Fruit fly (Drosophila melanogaster) whole organism, embryonic: ENCODE measurements around the gene mRpL39.
A peak's percentile ranks its signal among the peaks of the same experiment; 100 is the strongest.

Experiments used
- CG11085 ChIP-seq: fragments of 200-800 bp; sonication (Bioruptor generic); IDR thresholded peaks from 2 replicates; pipeline ENCODE4 v1.3.6; 2022; ENCODE audit warnings: missing biosample characterization, missing genetic modification characterization
- CG11093 ChIP-seq: fragments of 200-800 bp; sonication (Bioruptor generic); IDR thresholded peaks from 3 replicates; pipeline ENCODE4 v1.3.6; 2022; ENCODE audit warnings: missing biosample characterization, missing genetic modification characterization
- CG11398 ChIP-seq: fragments of 200-800 bp; sonication (Bioruptor generic); optimal IDR thresholded peaks from 2 replicates; lab custom pipeline; 2016; ENCODE audit warnings: missing biosample characterization, missing genetic modification characterization
- CG12236 ChIP-seq: fragments of 200-800 bp; sonication (Bioruptor generic); optimal IDR thresholded peaks from 2 replicates; lab custom pipeline; 2016; ENCODE audit warnings: missing biosample characterization, missing genetic modification characterization
- CG13775 ChIP-seq: fragments of 200-800 bp; sonication (Bioruptor generic); optimal IDR thresholded peaks from 3 replicates; lab custom pipeline; 2017; ENCODE audit warnings: missing biosample characterization, mild to moderate bottlenecking, missing genetic modification characterization
- CG14050 ChIP-seq: fragments of 200-800 bp; sonication (Bioruptor generic); IDR thresholded peaks from 3 replicates; pipeline ENCODE4 v1.3.6; 2022; ENCODE audit warnings: missing biosample characterization, missing genetic modification characterization
- CG14710 ChIP-seq: fragments of 200-800 bp; sonication (Bioruptor generic); optimal IDR thresholded peaks from 3 replicates; lab custom pipeline; 2019; ENCODE audit warnings: missing biosample characterization, mild to moderate bottlenecking, missing genetic modification characterization, moderate library complexity
- CG1602 ChIP-seq: fragments of 200-800 bp; sonication (Bioruptor generic); optimal IDR thresholded peaks from 3 replicates; lab custom pipeline; 2016; ENCODE audit warnings: missing biosample characterization, missing genetic modification characterization
- CG16863 ChIP-seq: fragments of 200-800 bp; sonication (Bioruptor generic); optimal IDR thresholded peaks from 3 replicates; lab custom pipeline; 2016; ENCODE audit warnings: missing biosample characterization, missing genetic modification characterization
- CG17359 ChIP-seq: fragments of 200-800 bp; sonication (Bioruptor generic); optimal IDR thresholded peaks from 3 replicates; lab custom pipeline; 2018; ENCODE audit warnings: missing biosample characterization, mild to moderate bottlenecking, missing genetic modification characterization, moderate library complexity
- CG18764 ChIP-seq: fragments of 200-800 bp; sonication (Bioruptor generic); optimal IDR thresholded peaks from 3 replicates; lab custom pipeline; 2016; ENCODE audit warnings: missing biosample characterization, missing genetic modification characterization
- CG2202 ChIP-seq: fragments of 200-800 bp; sonication (Bioruptor generic); optimal IDR thresholded peaks from 2 replicates; lab custom pipeline; 2018; ENCODE audit warnings: missing biosample characterization, mild to moderate bottlenecking, missing genetic modification characterization
- CG2712 ChIP-seq: fragments of 200-800 bp; optimal IDR thresholded peaks from 3 replicates; lab custom pipeline; 2019; ENCODE audit warnings: missing biosample characterization, mild to moderate bottlenecking, missing genetic modification characterization, moderate library complexity
- CG30431 ChIP-seq: fragments of 200-800 bp; sonication (Bioruptor generic); optimal IDR thresholded peaks from 2 replicates; lab custom pipeline; 2017; ENCODE audit warnings: missing biosample characterization, missing genetic modification characterization
- CG3065 ChIP-seq: fragments of 200-800 bp; sonication (Bioruptor generic); optimal IDR thresholded peaks from 2 replicates; lab custom pipeline; 2016; ENCODE audit warnings: missing biosample characterization, missing genetic modification characterization
- CG32767 ChIP-seq: fragments of 200-800 bp; sonication (Bioruptor generic); IDR thresholded peaks from 2 replicates; pipeline ENCODE4 v1.3.6; 2022; ENCODE audit warnings: missing biosample characterization, missing genetic modification characterization
- CG33213 ChIP-seq: fragments of 200-800 bp; sonication (Bioruptor generic); optimal IDR thresholded peaks from 3 replicates; lab custom pipeline; 2016; ENCODE audit warnings: missing biosample characterization, missing genetic modification characterization
- CG3407 ChIP-seq: fragments of 200-800 bp; sonication (Bioruptor generic); optimal IDR thresholded peaks from 2 replicates; lab custom pipeline; 2018; ENCODE audit warnings: missing biosample characterization, mild to moderate bottlenecking, missing genetic modification characterization
- CG4360 ChIP-seq: fragments of 200-800 bp; sonication (Bioruptor generic); IDR thresholded peaks from 2 replicates; pipeline ENCODE4 v1.3.6; 2022; ENCODE audit warnings: missing biosample characterization, missing genetic modification characterization
- CG4424 ChIP-seq: fragments of 200-800 bp; sonication (Bioruptor generic); optimal IDR thresholded peaks from 3 replicates; lab custom pipeline; 2016; ENCODE audit warnings: missing biosample characterization, missing genetic modification characterization
- CG6791 ChIP-seq: fragments of 200-800 bp; sonication (Bioruptor generic); IDR thresholded peaks from 3 replicates; pipeline ENCODE4 v1.3.6; 2022; ENCODE audit warnings: missing biosample characterization, missing genetic modification characterization; ENCODE audit not compliant: partially characterized antibody
- CG7786 ChIP-seq: fragments of 200-800 bp; sonication (Bioruptor generic); optimal IDR thresholded peaks from 2 replicates; lab custom pipeline; 2016; ENCODE audit warnings: missing biosample characterization, missing genetic modification characterization
- CG8924 ChIP-seq: fragments of 200-800 bp; optimal IDR thresholded peaks from 3 replicates; lab custom pipeline; 2019; ENCODE audit warnings: missing biosample characterization, mild to moderate bottlenecking, missing genetic modification characterization, moderate library complexity
- CG9727 ChIP-seq: fragments of 200-800 bp; sonication (Bioruptor generic); optimal IDR thresholded peaks from 3 replicates; lab custom pipeline; 2017; ENCODE audit warnings: missing biosample characterization, mild to moderate bottlenecking, missing genetic modification characterization
- CkIIα-i1 ChIP-seq: fragments of 200-800 bp; sonication (Bioruptor generic); IDR thresholded peaks from 2 replicates; pipeline ENCODE4 v1.3.6; 2022; ENCODE audit warnings: missing biosample characterization, missing genetic modification characterization
- D19A ChIP-seq: fragments of 200-800 bp; optimal IDR thresholded peaks from 3 replicates; lab custom pipeline; 2019; ENCODE audit warnings: missing biosample characterization, mild to moderate bottlenecking, missing genetic modification characterization, moderate library complexity
- Dbx ChIP-seq: fragments of 200-800 bp; sonication (Bioruptor generic); IDR thresholded peaks from 3 replicates; pipeline ENCODE4 v1.3.6; 2022; ENCODE audit warnings: missing biosample characterization, missing genetic modification characterization
- Dip3 ChIP-seq: fragments of 200-800 bp; sonication (Bioruptor generic); optimal IDR thresholded peaks from 3 replicates; lab custom pipeline; 2016; ENCODE audit warnings: missing biosample characterization, missing genetic modification characterization
- Dref ChIP-seq: fragments of 200-800 bp; sonication (Bioruptor generic); IDR thresholded peaks from 2 replicates; pipeline ENCODE4 v1.3.6; 2022; ENCODE audit warnings: missing biosample characterization, missing genetic modification characterization
- E2f1 ChIP-seq: fragments of 200-800 bp; sonication (Bioruptor generic); IDR thresholded peaks from 2 replicates; pipeline ENCODE4 v1.3.6; 2022; ENCODE audit warnings: missing biosample characterization, missing genetic modification characterization
- HLH4C ChIP-seq: fragments of 200-800 bp; sonication (Bioruptor generic); IDR thresholded peaks from 3 replicates; pipeline ENCODE4 v1.3.6; 2022; ENCODE audit warnings: missing biosample characterization, missing genetic modification characterization; ENCODE audit not compliant: partially characterized antibody
- Hmr ChIP-seq: fragments of 200-800 bp; sonication (Bioruptor generic); optimal IDR thresholded peaks from 3 replicates; lab custom pipeline; 2017; ENCODE audit warnings: mild to moderate bottlenecking, missing biosample characterization, missing genetic modification reagents, missing genetic modification characterization
- Max ChIP-seq: fragments of 200-800 bp; sonication (Bioruptor generic); optimal IDR thresholded peaks from 2 replicates; lab custom pipeline; 2016; ENCODE audit warnings: missing biosample characterization, mild to moderate bottlenecking, missing genetic modification characterization
- Nf-YB ChIP-seq: fragments of 200-800 bp; sonication (Bioruptor generic); optimal IDR thresholded peaks from 3 replicates; lab custom pipeline; 2019; ENCODE audit warnings: missing biosample characterization, mild to moderate bottlenecking, missing genetic modification characterization, moderate library complexity
- Ravus ChIP-seq: fragments of 200-800 bp; sonication (Bioruptor generic); IDR thresholded peaks from 2 replicates; pipeline ENCODE4 v1.3.6; 2022; ENCODE audit warnings: missing biosample characterization, missing genetic modification characterization
- bcd ChIP-seq: fragments of 200-800 bp; sonication (Bioruptor generic); optimal IDR thresholded peaks from 2 replicates; lab custom pipeline; 2017; ENCODE audit warnings: missing biosample characterization, mild to moderate bottlenecking, missing genetic modification characterization
- caup ChIP-seq: fragments of 200-800 bp; sonication (Bioruptor generic); optimal IDR thresholded peaks from 3 replicates; lab custom pipeline; 2017; ENCODE audit warnings: missing biosample characterization, mild to moderate bottlenecking, missing genetic modification characterization, moderate library complexity; ENCODE audit not compliant: severe bottlenecking
- cg ChIP-seq: fragments of 200-800 bp; sonication (Bioruptor generic); optimal IDR thresholded peaks from 3 replicates; lab custom pipeline; 2019; ENCODE audit warnings: missing biosample characterization, mild to moderate bottlenecking, missing genetic modification characterization, moderate library complexity
- dm ChIP-seq: fragments of 200-800 bp; sonication (Bioruptor generic); optimal IDR thresholded peaks from 3 replicates; lab custom pipeline; 2016; ENCODE audit warnings: missing biosample characterization, missing genetic modification characterization
- fd102C ChIP-seq: fragments of 200-800 bp; sonication (Bioruptor generic); optimal IDR thresholded peaks from 2 replicates; lab custom pipeline; 2018; ENCODE audit warnings: missing biosample characterization, mild to moderate bottlenecking, missing genetic modification characterization, moderate library complexity
- fu2 ChIP-seq: fragments of 200-800 bp; sonication (Bioruptor generic); optimal IDR thresholded peaks from 2 replicates; lab custom pipeline; 2016; ENCODE audit warnings: missing biosample characterization, missing genetic modification characterization
- gfzf ChIP-seq: fragments of 200-800 bp; sonication (Bioruptor generic); optimal IDR thresholded peaks from 2 replicates; lab custom pipeline; 2016; ENCODE audit warnings: missing biosample characterization, mild to moderate bottlenecking, missing genetic modification characterization, moderate library complexity
- klu ChIP-seq: fragments of 200-800 bp; sonication (Bioruptor generic); IDR thresholded peaks from 2 replicates; pipeline ENCODE4 v1.3.6; 2022; ENCODE audit warnings: missing biosample characterization, missing genetic modification characterization
- lov ChIP-seq, 2 experiments: fragments of 200-800 bp in 1 of 2; fragments of >200 bp in 1 of 2; sonication (Bioruptor generic) in 1 of 2; IDR thresholded peaks in 1 of 2; optimal IDR thresholded peaks in 1 of 2; 2 replicates in 1 of 2; 3 replicates in 1 of 2; pipeline versions ENCODE4 v1.3.6 to Lab custom; 2017 to 2022; ENCODE audit warnings: missing biosample characterization in 1 of 2, missing genetic modification characterization in 1 of 2
- oc ChIP-seq: fragments of 200-800 bp; sonication (Bioruptor generic); optimal IDR thresholded peaks from 2 replicates; lab custom pipeline; 2018; ENCODE audit warnings: missing biosample characterization, mild to moderate bottlenecking, missing genetic modification characterization, moderate library complexity
- peb ChIP-seq: fragments of 200-800 bp; sonication (Bioruptor generic); IDR thresholded peaks from 2 replicates; pipeline ENCODE4 v1.3.6; 2022; ENCODE audit warnings: missing biosample characterization, missing genetic modification characterization
- pzg ChIP-seq: fragments of 200-800 bp; sonication (Bioruptor generic); optimal IDR thresholded peaks from 3 replicates; lab custom pipeline; 2018; ENCODE audit warnings: missing biosample characterization, mild to moderate bottlenecking, missing genetic modification characterization, moderate library complexity
- sisA ChIP-seq: fragments of 200-800 bp; sonication (Bioruptor generic); IDR thresholded peaks from 2 replicates; pipeline ENCODE4 v1.3.6; 2022; ENCODE audit warnings: missing biosample characterization, missing genetic modification characterization
- usp ChIP-seq: fragments of >200 bp; optimal IDR thresholded peaks from 2 replicates; lab custom pipeline; 2017; ENCODE audit warnings: missing biosample characterization, missing genetic modification characterization
- wor ChIP-seq: fragments of 200-800 bp; sonication (Bioruptor generic); IDR thresholded peaks from 2 replicates; pipeline ENCODE4 v1.3.6; 2022; ENCODE audit warnings: missing biosample characterization, missing genetic modification characterization
- zen ChIP-seq: fragments of 200-800 bp; sonication (Bioruptor generic); optimal IDR thresholded peaks from 3 replicates; lab custom pipeline; 2018; ENCODE audit warnings: missing biosample characterization, mild to moderate bottlenecking, missing genetic modification characterization, moderate library complexity

Gene mRpL39

DNA sequence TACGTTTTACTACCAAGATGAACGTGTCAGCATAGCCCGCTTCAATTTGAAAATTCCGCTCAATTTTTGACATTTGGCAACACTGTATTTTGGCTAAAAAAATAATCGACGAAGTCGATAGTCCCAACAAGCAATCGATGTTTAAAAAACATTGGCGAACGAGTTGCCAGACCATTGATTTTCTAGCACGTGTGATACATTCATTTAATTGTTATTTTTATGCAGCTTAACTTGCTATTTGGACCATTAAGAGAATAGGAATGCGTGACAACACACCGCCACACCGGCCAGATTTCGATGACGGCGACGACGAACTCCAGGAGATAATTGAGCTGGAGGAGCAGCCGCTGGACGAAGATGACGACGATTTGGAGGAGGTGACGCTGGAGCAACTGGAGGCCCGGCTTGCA, 16.8 kb downstream of the mRpL39 start, which contains the start of gene CG5114 (continued):
- no peak for TF ChIP-seq CG3065
- TF ChIP-seq CG32767 (GFP tag; lab: Robert Waterston, UW) = no peak
- peak; percentile 96 for TF ChIP-seq pzg
- TF ChIP-seq CG18764 (GFP tag; lab: Kevin White, UChicago) = no peak
- TF ChIP-seq fd102C (GFP tag; lab: Kevin White, UChicago) = no peak
- TF ChIP-seq CG9727 (GFP tag; lab: Kevin White, UChicago) = no peak
- no peak for TF ChIP-seq Nf-YB (GFP tag; lab: Kevin White, UChicago)
- no peak for TF ChIP-seq lov (optimal IDR thresholded peaks at IDR 0.05; lab: Kevin White, UChicago)
- no peak for TF ChIP-seq lov (GFP tag; IDR thresholded peaks at IDR 0.05; lab: Robert Waterston, UW)
- TF ChIP-seq CG12236 (GFP tag; lab: Kevin White, UChicago) = no peak
- TF ChIP-seq CG14710 (tag; lab: Kevin White, UChicago) = peak; percentile 82
- TF ChIP-seq sisA (GFP tag; lab: Robert Waterston, UW) = no peak
- peak; percentile 91 for TF ChIP-seq CG6791 (GFP tag; lab: Robert Waterston, UW)
- TF ChIP-seq CkIIα-i1 (GFP tag; lab: Robert Waterston, UW) = no peak
- TF ChIP-seq CG11398 = peak; percentile 40
- peak; percentile 77; the same call in 2 of the 3 replicates for TF ChIP-seq HLH4C (GFP tag; lab: Robert Waterston, UW)
- TF ChIP-seq D19A (tag; lab: Kevin White, UChicago) = no peak
- peak; percentile 37 for TF ChIP-seq caup (GFP tag; lab: Kevin White, UChicago)
- peak; percentile 35 for TF ChIP-seq CG7786 (GFP tag; lab: Kevin White, UChicago)
- no peak for TF ChIP-seq Dip3
- TF ChIP-seq klu (GFP tag; lab: Robert Waterston, UW) = no peak
- no peak for TF ChIP-seq CG11085 (GFP tag; lab: Robert Waterston, UW)
- TF ChIP-seq dm (GFP tag; lab: Kevin White, UChicago) = peak; percentile 99
- no peak for TF ChIP-seq bcd (GFP tag; lab: Kevin White, UChicago)
- TF ChIP-seq CG30431 (GFP tag; lab: Kevin White, UChicago) = no peak
- TF ChIP-seq CG1602 (GFP tag; lab: Kevin White, UChicago) = no peak
- peak; percentile 24 for TF ChIP-seq fu2 (GFP tag; lab: Kevin White, UChicago)
- TF ChIP-seq CG2202 (tag; lab: Kevin White, UChicago) = no peak
- no peak for TF ChIP-seq CG3407
- peak; percentile 54 for TF ChIP-seq CG2712 (tag; lab: Kevin White, UChicago)
- no peak for TF ChIP-seq CG4360 (GFP tag; lab: Robert Waterston, UW)
- no peak for TF ChIP-seq wor (GFP tag; lab: Robert Waterston, UW)
- TF ChIP-seq oc = no peak
- TF ChIP-seq Dref = peak; percentile 98
- peak; percentile 41 for TF ChIP-seq Hmr (GFP tag; lab: Kevin White, UChicago)
- no peak for TF ChIP-seq CG11093 (GFP tag; lab: Robert Waterston, UW)
- peak; percentile 47; the same call in 2 of the 3 replicates for TF ChIP-seq Dbx (GFP tag; lab: Robert Waterston, UW)
- TF ChIP-seq gfzf (GFP tag; lab: Kevin White, UChicago) = peak; percentile 31
- peak; percentile 14 for TF ChIP-seq CG17359 (tag; lab: Kevin White, UChicago)
- TF ChIP-seq CG8924 (tag; lab: Kevin White, UChicago) = peak; percentile 52
- 0 out of 2 replicates have a peak, but pooled peaks have one; percentile 27 for TF ChIP-seq peb (GFP tag; lab: Robert Waterston, UW)
- TF ChIP-seq zen = peak; percentile 65
- TF ChIP-seq CG13775 (GFP tag; lab: Kevin White, UChicago) = no peak
- no peak for TF ChIP-seq cg (GFP tag; lab: Kevin White, UChicago)
- peak; percentile 13 for TF ChIP-seq CG16863 (GFP tag; lab: Kevin White, UChicago)
- peak; percentile 96 for TF ChIP-seq Max (GFP tag; lab: Kevin White, UChicago)
- TF ChIP-seq CG4424 (GFP tag; lab: Kevin White, UChicago) = peak; percentile 33
- TF ChIP-seq Ravus (GFP tag; lab: Robert Waterston, UW) = no peak
- TF ChIP-seq CG33213 (GFP tag; lab: Kevin White, UChicago) = peak; percentile 53
- no peak for TF ChIP-seq usp
- no peak for TF ChIP-seq E2f1 (GFP tag; lab: Robert Waterston, UW)
- 0 out of 3 replicates have a peak, but pooled peaks have one; percentile 17 for TF ChIP-seq CG14050 (GFP tag; lab: Robert Waterston, UW)
